Worm (Caenorhabditis elegans) whole organism, L2 larva: ENCODE measurements around the gene fbxa-172.
"Not testable (repeated sequence)": the region's sequence is repeated elsewhere in the genome, so short reads cannot be mapped to it uniquely, and the experiment has no call there.

ENCODE experiments used
- ama-1 ChIP-seq: fragments of 150-350 bp; optimal IDR thresholded peaks from 2 replicates; lab custom pipeline; 2018; ENCODE audit warnings: inconsistent platforms
- nhr-11 ChIP-seq: fragments of 150-350 bp; optimal IDR thresholded peaks from 2 replicates; lab custom pipeline; 2014; ENCODE audit warnings: missing biosample characterization, missing genetic modification characterization
- nhr-25 ChIP-seq: fragments of 150-350 bp; sonication (generic microtip); optimal IDR thresholded peaks from 3 replicates; lab custom pipeline; 2014; ENCODE audit warnings: missing biosample characterization, missing genetic modification characterization
- skn-1 ChIP-seq: sonication (generic microtip); optimal IDR thresholded peaks from 2 replicates; lab custom pipeline; 2017; ENCODE audit warnings: missing biosample characterization, missing genetic modification characterization

DNA sequence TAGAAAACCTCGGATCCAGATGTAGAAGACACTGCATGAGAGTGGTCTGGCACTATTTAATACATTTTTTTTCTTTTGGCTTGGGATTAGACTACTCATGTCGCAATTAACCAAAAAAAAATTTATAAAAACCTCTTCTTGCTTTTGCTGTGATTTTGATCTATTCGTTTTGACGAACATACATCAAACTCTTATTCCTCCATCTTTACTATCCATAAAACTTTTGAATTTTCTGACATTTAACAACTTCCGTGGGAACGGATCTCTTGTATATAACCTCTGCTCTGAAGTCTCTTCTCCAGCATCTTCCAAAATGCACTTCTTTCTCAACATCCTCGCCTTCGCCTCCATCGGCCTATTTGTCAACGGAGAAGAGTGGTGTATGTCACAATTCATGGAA lies 47.0 kb downstream of the fbxa-172 start, which contains the start of gene Y6G8.16:
- TF ChIP-seq ama-1 (lab: Kevin White, UChicago); nhr-25 (tag; lab: Kevin White, UChicago); nhr-11 (tag; lab: Kevin White, UChicago); skn-1 (tag; lab: Kevin White, UChicago): not testable (repeated sequence)
